Fruit fly (Drosophila melanogaster) whole organism, embryonic: ENCODE measurements around the gene CG42402.

ENCODE experiments used
- Awh ChIP-seq: fragments of 200-800 bp; sonication (Bioruptor generic); IDR thresholded peaks from 2 replicates; pipeline ENCODE4, ENCODE4 v1.3.6; 2022; ENCODE audit warnings: missing biosample characterization, missing genetic modification characterization
- Bgb ChIP-seq: fragments of 200-800 bp; sonication (Bioruptor generic); IDR thresholded peaks from 2 replicates; pipeline ENCODE4 v1.3.6; 2022; ENCODE audit warnings: missing biosample characterization, missing genetic modification characterization; ENCODE audit not compliant: partially characterized antibody
- CG10431 ChIP-seq: fragments of 200-800 bp; sonication (Bioruptor generic); optimal IDR thresholded peaks from 3 replicates; lab custom pipeline; 2018; ENCODE audit warnings: missing biosample characterization, mild to moderate bottlenecking, missing genetic modification characterization
- CG12219 ChIP-seq: fragments of 200-800 bp; sonication (Bioruptor generic); optimal IDR thresholded peaks from 3 replicates; lab custom pipeline; 2018; ENCODE audit warnings: missing biosample characterization, mild to moderate bottlenecking, missing genetic modification characterization
- CG13894 ChIP-seq: fragments of 200-800 bp; sonication (Bioruptor generic); optimal IDR thresholded peaks from 3 replicates; lab custom pipeline; 2018; ENCODE audit warnings: missing biosample characterization, mild to moderate bottlenecking, missing genetic modification characterization, moderate library complexity
- CG14441 ChIP-seq: fragments of 200-800 bp; sonication (Bioruptor generic); IDR thresholded peaks from 2 replicates; pipeline ENCODE4 v1.3.6; 2022; ENCODE audit warnings: missing biosample characterization, missing genetic modification characterization
- CG1602 ChIP-seq: fragments of 200-800 bp; sonication (Bioruptor generic); optimal IDR thresholded peaks from 3 replicates; lab custom pipeline; 2016; ENCODE audit warnings: missing biosample characterization, missing genetic modification characterization
- CG17829 ChIP-seq: fragments of 200-800 bp; optimal IDR thresholded peaks from 2 replicates; lab custom pipeline; 2019; ENCODE audit warnings: missing biosample characterization, mild to moderate bottlenecking, missing genetic modification characterization, moderate library complexity
- CG5953 ChIP-seq: fragments of 200-800 bp; sonication (Bioruptor generic); IDR thresholded peaks from 2 replicates; pipeline ENCODE4 v1.3.6; 2022; ENCODE audit warnings: missing biosample characterization, missing genetic modification characterization
- CG6654 ChIP-seq: fragments of 200-800 bp; sonication (Bioruptor generic); optimal IDR thresholded peaks from 2 replicates; lab custom pipeline; 2017; ENCODE audit warnings: missing biosample characterization, mild to moderate bottlenecking, missing genetic modification characterization
- CG9817 ChIP-seq: fragments of 200-800 bp; sonication (Bioruptor generic); optimal IDR thresholded peaks from 2 replicates; lab custom pipeline; 2018; ENCODE audit warnings: missing biosample characterization, mild to moderate bottlenecking, missing genetic modification characterization, moderate library complexity
- Dbx ChIP-seq: fragments of 200-800 bp; sonication (Bioruptor generic); IDR thresholded peaks from 3 replicates; pipeline ENCODE4 v1.3.6; 2022; ENCODE audit warnings: missing biosample characterization, missing genetic modification characterization
- Ets65A ChIP-seq: fragments of 200-800 bp; sonication (Bioruptor generic); peaks from one replicate; lab custom pipeline; 2016; ENCODE audit warnings: missing biosample characterization, missing genetic modification characterization
- HLH4C ChIP-seq: fragments of 200-800 bp; sonication (Bioruptor generic); IDR thresholded peaks from 3 replicates; pipeline ENCODE4 v1.3.6; 2022; ENCODE audit warnings: missing biosample characterization, missing genetic modification characterization; ENCODE audit not compliant: partially characterized antibody
- HmgZ ChIP-seq: fragments of 200-800 bp; sonication (Bioruptor generic); optimal IDR thresholded peaks from 2 replicates; lab custom pipeline; 2018; ENCODE audit warnings: missing biosample characterization, mild to moderate bottlenecking, missing genetic modification characterization
- Med ChIP-seq: fragments of 200-800 bp; sonication (Bioruptor generic); peaks from one replicate; lab custom pipeline; 2016; ENCODE audit warnings: missing biosample characterization, missing genetic modification characterization, mild to moderate bottlenecking, inconsistent platforms, moderate library complexity
- Trl ChIP-seq, 3 experiments: fragments of >200 bp in 2 of 3; fragments of 200-800 bp in 1 of 3; sonication (Bioruptor generic) in 1 of 3; optimal IDR thresholded peaks; 2 replicates in 1 of 3; 3 replicates in 2 of 3; lab custom pipeline; 2016 to 2017; ENCODE audit warnings: missing biosample characterization in 1 of 3, missing genetic modification characterization in 1 of 3
- Xrp1 ChIP-seq: fragments of 200-800 bp; sonication (Bioruptor generic); IDR thresholded peaks from 2 replicates; pipeline ENCODE4 v1.3.6; 2022; ENCODE audit warnings: missing biosample characterization, missing genetic modification characterization
- amos ChIP-seq: fragments of 200-800 bp; sonication (Bioruptor generic); IDR thresholded peaks from 2 replicates; pipeline ENCODE4 v1.3.6; 2022; ENCODE audit warnings: missing biosample characterization, missing genetic modification characterization; ENCODE audit not compliant: partially characterized antibody
- bbx ChIP-seq: fragments of 200-800 bp; sonication (Bioruptor generic); IDR thresholded peaks from 2 replicates; pipeline ENCODE4 v1.3.6; 2022; ENCODE audit warnings: missing biosample characterization, missing genetic modification characterization; ENCODE audit not compliant: partially characterized antibody
- cwo ChIP-seq: fragments of 200-800 bp; sonication (Bioruptor generic); optimal IDR thresholded peaks from 3 replicates; lab custom pipeline; 2017; ENCODE audit warnings: missing biosample characterization, missing genetic modification characterization, mild to moderate bottlenecking, moderate library complexity, missing genetic modification reagents
- da ChIP-seq: fragments of 200-800 bp; sonication (Bioruptor generic); optimal IDR thresholded peaks from 2 replicates; lab custom pipeline; 2016; ENCODE audit warnings: missing biosample characterization, missing genetic modification characterization
- ham ChIP-seq: fragments of 200-800 bp; sonication (Bioruptor generic); IDR thresholded peaks from 2 replicates; pipeline ENCODE4 v1.3.6; 2022; ENCODE audit warnings: missing biosample characterization, missing genetic modification characterization
- kni ChIP-seq: fragments of 200-800 bp; sonication (Bioruptor generic); optimal IDR thresholded peaks from 3 replicates; lab custom pipeline; 2017; ENCODE audit warnings: mild to moderate bottlenecking, missing biosample characterization, missing genetic modification reagents, missing genetic modification characterization
- knrl ChIP-seq: fragments of 200-800 bp; sonication (Bioruptor generic); IDR thresholded peaks from 3 replicates; pipeline ENCODE4 v1.3.6; 2022; ENCODE audit warnings: missing biosample characterization, missing genetic modification characterization; ENCODE audit not compliant: partially characterized antibody
- mirr ChIP-seq: fragments of 200-800 bp; sonication (Bioruptor generic); optimal IDR thresholded peaks from 3 replicates; lab custom pipeline; 2018; ENCODE audit warnings: missing biosample characterization, mild to moderate bottlenecking, missing genetic modification characterization
- mld ChIP-seq: fragments of 200-800 bp; sonication (Bioruptor generic); IDR thresholded peaks from 3 replicates; pipeline ENCODE4 v1.3.6; 2022; ENCODE audit warnings: missing biosample characterization, missing genetic modification characterization; ENCODE audit not compliant: partially characterized antibody
- onecut ChIP-seq: fragments of 200-800 bp; sonication (Bioruptor generic); IDR thresholded peaks from 2 replicates; pipeline ENCODE4 v1.3.6; 2022; ENCODE audit warnings: missing biosample characterization, missing genetic modification characterization
- scrt ChIP-seq: fragments of 200-800 bp; sonication (Bioruptor generic); optimal IDR thresholded peaks from 2 replicates; lab custom pipeline; 2018; ENCODE audit warnings: missing biosample characterization, mild to moderate bottlenecking, missing genetic modification characterization, moderate library complexity
- sug ChIP-seq: fragments of 200-800 bp; optimal IDR thresholded peaks from 2 replicates; lab custom pipeline; 2019; ENCODE audit warnings: missing biosample characterization, mild to moderate bottlenecking, missing genetic modification characterization, moderate library complexity

Gene CG42402

dm6 chr3R:4130281-4130863, 52.6 kb downstream of the CG42402 start (continued):
- TF ChIP-seq CG14441 (GFP tag; lab: Robert Waterston, UW) (no peak), cwo (GFP tag; lab: Kevin White, UChicago) (peak; percentile 17), HLH4C (GFP tag; lab: Robert Waterston, UW) (peak; percentile 23; the same call in 1 of the 3 replicates), Bgb (GFP tag; lab: Robert Waterston, UW) (peak; percentile 48; the same call in 1 of the 2 replicates), amos (GFP tag; lab: Robert Waterston, UW) (peak; percentile 11; the same call in 1 of the 2 replicates), CG17829 (tag; lab: Kevin White, UChicago) (no peak), bbx (GFP tag; lab: Robert Waterston, UW) (0 out of 2 replicates have a peak, but pooled peaks have one; percentile 23), da (GFP tag; lab: Kevin White, UChicago) (no peak), HmgZ (tag; lab: Kevin White, UChicago) (peak; percentile 23), CG6654 (GFP tag; lab: Kevin White, UChicago) (no peak), mirr (GFP tag; lab: Kevin White, UChicago) (peak; percentile 47), CG9817 (no peak), sug (tag; lab: Kevin White, UChicago) (peak; percentile 3), CG10431 (GFP tag; lab: Kevin White, UChicago) (no peak), Ets65A (GFP tag; lab: Kevin White, UChicago) (peak; percentile 61), CG1602 (GFP tag; lab: Kevin White, UChicago) (no peak), CG13894 (tag; lab: Kevin White, UChicago) (peak; percentile 18), Xrp1 (GFP tag; lab: Robert Waterston, UW) (no peak), CG12219 (no peak), kni (peak; percentile 44), knrl (peak; percentile 31; the same call in 2 of the 3 replicates), scrt (GFP tag; lab: Kevin White, UChicago) (no peak), Dbx (GFP tag; lab: Robert Waterston, UW) (peak; percentile 60; the same call in 2 of the 3 replicates), onecut (GFP tag; lab: Robert Waterston, UW) (0 out of 2 replicates have a peak, but pooled peaks have one; percentile 17), ham (GFP tag; lab: Robert Waterston, UW) (no peak), mld (0 out of 3 replicates have a peak, but pooled peaks have one; percentile 36), Med (GFP tag; lab: Kevin White, UChicago) (peak; percentile 76), Trl (optimal IDR thresholded peaks at IDR 0.05; lab: Kevin White, UChicago) (peak; percentile 42 to 49), Trl (GFP tag; optimal IDR thresholded peaks at IDR 0.05; lab: Kevin White, UChicago) (no peak), CG5953 (GFP tag; lab: Robert Waterston, UW) (0 out of 2 replicates have a peak, but pooled peaks have one; percentile 27), Awh (GFP tag; lab: Robert Waterston, UW) (peak; percentile 34; the same call in 1 of the 2 replicates)
